Worm (Caenorhabditis elegans) whole organism, L2 larva: Measurements from ENCODE around the gene F13E9.11.

Experiments
- aly-2 ChIP-seq: fragments of 150-350 bp; optimal IDR thresholded peaks from 2 replicates; lab custom pipeline; 2014; ENCODE audit warnings: missing biosample characterization, missing genetic modification characterization
- ceh-82 ChIP-seq: fragments of 150-350 bp; optimal IDR thresholded peaks from 2 replicates; lab custom pipeline; 2014; ENCODE audit warnings: missing biosample characterization, missing genetic modification characterization
- nhr-11 ChIP-seq: fragments of 150-350 bp; optimal IDR thresholded peaks from 2 replicates; lab custom pipeline; 2014; ENCODE audit warnings: missing biosample characterization, missing genetic modification characterization
- skn-1 ChIP-seq: sonication (generic microtip); optimal IDR thresholded peaks from 2 replicates; lab custom pipeline; 2017; ENCODE audit warnings: missing biosample characterization, missing genetic modification characterization
- unc-62 ChIP-seq: fragments of 150-350 bp; optimal IDR thresholded peaks from 2 replicates; lab custom pipeline; 2014; ENCODE audit warnings: missing biosample characterization, missing genetic modification reagents, missing genetic modification characterization
- ztf-11 ChIP-seq: sonication (generic microtip); optimal IDR thresholded peaks from 2 replicates; lab custom pipeline; 2017; ENCODE audit warnings: missing biosample characterization, missing genetic modification characterization
- ztf-4 ChIP-seq: fragments of 150-350 bp; optimal IDR thresholded peaks from 2 replicates; lab custom pipeline; 2014; ENCODE audit warnings: missing biosample characterization, missing genetic modification characterization

ce11 chrIV:10913081-10913480, 44.1 kb upstream of the F13E9.11 start, which contains the start of gene ZK593.2:
- TF ChIP-seq skn-1 (no peak), ceh-82 (tag; lab: Kevin White, UChicago) (no peak), nhr-11 (tag; lab: Kevin White, UChicago) (no peak), ztf-11 (tag; lab: Kevin White, UChicago) (no peak), unc-62 (no peak), ztf-4 (no peak), aly-2 (tag; lab: Kevin White, UChicago) (no peak)
